Worm (Caenorhabditis elegans): Measurements from ENCODE around the gene R10H1.1.

- no peak for TF ChIP-seq ama-1 (optimal IDR thresholded peaks at IDR 0.05)
- TF ChIP-seq unc-55 (GFP tag; optimal IDR thresholded peaks at IDR 0.05), result peak; percentile 1
- no peak for TF ChIP-seq pha-4 (tag; optimal IDR thresholded peaks at IDR 0.05)
- no peak for TF ChIP-seq Y22D7AL.16 (tag; optimal IDR thresholded peaks at IDR 0.05)
- TF ChIP-seq fkh-10 (GFP tag; optimal IDR thresholded peaks at IDR 0.05), result no peak
- peak; percentile 42 for TF ChIP-seq pqm-1 (tag; optimal IDR thresholded peaks at IDR 0.05)
- no peak for TF ChIP-seq npax-4 (tag; optimal IDR thresholded peaks at IDR 0.05)
- TF ChIP-seq fax-1 (tag; optimal IDR thresholded peaks at IDR 0.05), result peak; percentile 72
- peak; percentile 18 for TF ChIP-seq ztf-16 (tag; optimal IDR thresholded peaks at IDR 0.05)
These were observed 15.6 kb upstream of the R10H1.1 start, which contains the start of the genes aka-1 and ubc-6 for ce11 chrII:7478487-7479234.

All from whole organism, late embryonic.